Fruit fly (Drosophila melanogaster) whole organism, pupa: ENCODE data around the gene Bub1.

Experiments used
- CG34367 ChIP-seq: fragments of 200-800 bp; sonication (Bioruptor generic); optimal IDR thresholded peaks from 2 replicates; lab custom pipeline; 2018; ENCODE audit warnings: missing biosample characterization, mild to moderate bottlenecking, missing genetic modification characterization
- CG8301 ChIP-seq: fragments of 200-800 bp; sonication (Bioruptor generic); optimal IDR thresholded peaks from 2 replicates; lab custom pipeline; 2018; ENCODE audit warnings: missing biosample characterization, mild to moderate bottlenecking, missing genetic modification characterization
- EcR ChIP-seq: fragments of 200-800 bp; sonication (Bioruptor generic); optimal IDR thresholded peaks from 3 replicates; lab custom pipeline; 2019; ENCODE audit warnings: missing biosample characterization, missing genetic modification characterization, mild to moderate bottlenecking, moderate library complexity, missing genetic modification reagents
- Pif1B ChIP-seq: fragments of 200-800 bp; sonication (Bioruptor generic); optimal IDR thresholded peaks from 3 replicates; lab custom pipeline; 2016; ENCODE audit warnings: missing biosample characterization, missing genetic modification characterization

DNA sequence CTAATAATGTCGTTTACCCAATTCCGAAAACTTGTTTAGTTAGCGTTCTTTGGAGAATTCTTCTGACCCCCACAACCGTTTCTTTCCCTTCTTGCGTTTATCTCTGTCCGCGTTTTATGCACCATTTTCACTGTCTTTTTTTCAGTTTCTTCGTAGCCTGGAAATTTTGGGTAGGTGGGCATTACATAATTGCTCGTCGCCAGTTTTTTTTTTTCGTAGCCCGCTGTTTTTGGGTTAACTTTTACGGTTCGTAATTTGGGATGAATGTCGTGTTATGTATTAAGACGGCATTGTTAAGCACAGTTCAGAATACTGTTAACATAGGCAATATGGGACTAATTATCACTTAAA lies 19.3 kb downstream of the Bub1 start:
- TF ChIP-seq EcR (no peak), CG8301 (tag; lab: Kevin White, UChicago) (no peak), CG34367 (tag; lab: Kevin White, UChicago) (no peak), Pif1B (no peak)
